Fruit fly (Drosophila melanogaster): Measurements from ENCODE around the gene Ada2b.

dm6 chr3R:8225461-8225971 lies 14.8 kb downstream of the Ada2b start:
- TF ChIP-seq CG8478 (optimal IDR thresholded peaks at IDR 0.05) (no peak), psq (optimal IDR thresholded peaks at IDR 0.05) (no peak), EcR (GFP tag; optimal IDR thresholded peaks at IDR 0.05) (no peak), usp (GFP tag; optimal IDR thresholded peaks at IDR 0.05) (no peak), Dll (optimal IDR thresholded peaks at IDR 0.05) (no peak)
